Worm (Caenorhabditis elegans) whole organism, L3 larva: ENCODE results near the gene T05A8.11.
A peak's percentile ranks its signal among the peaks of the same experiment; 100 is the strongest.

Experiments
- R02D3.7 ChIP-seq: fragments of 150-350 bp; optimal IDR thresholded peaks from 2 replicates; lab custom pipeline; 2014; ENCODE audit warnings: missing biosample characterization, missing genetic modification characterization
- ZK546.5 ChIP-seq: sonication (generic microtip); optimal IDR thresholded peaks from 2 replicates; lab custom pipeline; 2017; ENCODE audit warnings: missing biosample characterization, missing genetic modification characterization
- aly-2 ChIP-seq: fragments of 150-350 bp; optimal IDR thresholded peaks from 2 replicates; lab custom pipeline; 2014; ENCODE audit warnings: missing biosample characterization, missing genetic modification characterization
- ama-1 ChIP-seq: fragments of 150-350 bp; optimal IDR thresholded peaks from 2 replicates; lab custom pipeline; 2018
- ceh-16 ChIP-seq: sonication (generic microtip); optimal IDR thresholded peaks from 2 replicates; lab custom pipeline; 2017; ENCODE audit warnings: missing biosample characterization, missing genetic modification characterization
- ceh-82 ChIP-seq: fragments of 150-350 bp; optimal IDR thresholded peaks from 2 replicates; lab custom pipeline; 2014; ENCODE audit warnings: missing biosample characterization, missing genetic modification characterization
- ceh-9 ChIP-seq: sonication (generic microtip); optimal IDR thresholded peaks from 2 replicates; lab custom pipeline; 2018; ENCODE audit warnings: missing biosample characterization, missing genetic modification characterization
- egl-27 ChIP-seq: sonication (generic microtip); optimal IDR thresholded peaks from 4 replicates; lab custom pipeline; 2017; ENCODE audit warnings: missing biosample characterization, missing genetic modification reagents, missing genetic modification characterization
- egl-5 ChIP-seq: fragments of 150-350 bp; optimal IDR thresholded peaks from 2 replicates; lab custom pipeline; 2017; ENCODE audit warnings: missing biosample characterization, missing genetic modification reagents, missing genetic modification characterization, inconsistent platforms
- elt-1 ChIP-seq: fragments of 150-350 bp; optimal IDR thresholded peaks from 2 replicates; lab custom pipeline; 2014; ENCODE audit warnings: missing biosample characterization, missing genetic modification characterization
- elt-2 ChIP-seq: sonication (generic microtip); optimal IDR thresholded peaks from 2 replicates; lab custom pipeline; 2016; ENCODE audit warnings: missing genetic modification reagents, mild to moderate bottlenecking, missing genetic modification characterization, missing compliant biosample characterization
- elt-3 ChIP-seq, 3 experiments: fragments of 150-350 bp in 1 of 3; sonication (generic microtip) in 2 of 3; optimal IDR thresholded peaks; 2 replicates in 2 of 3; 4 replicates in 1 of 3; lab custom pipeline; 2014 to 2017; ENCODE audit warnings: missing biosample characterization in 3 of 3, missing genetic modification characterization in 3 of 3
- eor-1 ChIP-seq, 2 experiments: fragments of 150-350 bp; optimal IDR thresholded peaks; 2 replicates each; lab custom pipeline; 2014 to 2018; ENCODE audit warnings: missing biosample characterization in 2 of 2, missing genetic modification characterization in 2 of 2
- fkh-10 ChIP-seq: sonication (generic microtip); optimal IDR thresholded peaks from 2 replicates; lab custom pipeline; 2017; ENCODE audit warnings: missing biosample characterization, missing genetic modification reagents, missing genetic modification characterization
- fkh-2 ChIP-seq: fragments of 150-350 bp; optimal IDR thresholded peaks from 2 replicates; lab custom pipeline; 2014; ENCODE audit warnings: missing biosample characterization, missing genetic modification reagents, missing genetic modification characterization
- fos-1 ChIP-seq: fragments of 150-350 bp; optimal IDR thresholded peaks from 2 replicates; lab custom pipeline; 2014; ENCODE audit warnings: missing biosample characterization, missing genetic modification characterization
- hmg-11 ChIP-seq: sonication (generic microtip); optimal IDR thresholded peaks from 2 replicates; lab custom pipeline; 2016; ENCODE audit warnings: missing genetic modification characterization, missing compliant biosample characterization
- jun-1 ChIP-seq: fragments of 150-350 bp; optimal IDR thresholded peaks from 2 replicates; lab custom pipeline; 2014; ENCODE audit warnings: missing biosample characterization, missing genetic modification reagents, missing genetic modification characterization
- lin-39 ChIP-seq: fragments of 150-350 bp; optimal IDR thresholded peaks from 2 replicates; lab custom pipeline; 2018; ENCODE audit warnings: missing biosample characterization, missing genetic modification reagents, missing genetic modification characterization
- lsy-12 ChIP-seq: sonication (generic microtip); optimal IDR thresholded peaks from 2 replicates; lab custom pipeline; 2016; ENCODE audit warnings: mild to moderate bottlenecking, missing genetic modification characterization, missing compliant biosample characterization
- mdl-1 ChIP-seq: fragments of 150-350 bp; optimal IDR thresholded peaks from 2 replicates; lab custom pipeline; 2014; ENCODE audit warnings: missing biosample characterization, missing genetic modification characterization
- mml-1 ChIP-seq: fragments of 150-350 bp; sonication (generic microtip); optimal IDR thresholded peaks from 3 replicates; lab custom pipeline; 2014; ENCODE audit warnings: missing biosample characterization, missing genetic modification characterization
- nfya-1 ChIP-seq: sonication (generic microtip); optimal IDR thresholded peaks from 2 replicates; lab custom pipeline; 2017; ENCODE audit warnings: missing genetic modification characterization, mild to moderate bottlenecking, missing compliant biosample characterization, antibody characterized with exemption, moderate library complexity; ENCODE audit not compliant: insufficient read depth
- nhr-23 ChIP-seq: fragments of 150-350 bp; optimal IDR thresholded peaks from 2 replicates; lab custom pipeline; 2014; ENCODE audit warnings: missing biosample characterization, missing genetic modification reagents, missing genetic modification characterization
- nhr-237 ChIP-seq: fragments of 150-350 bp; optimal IDR thresholded peaks from 2 replicates; lab custom pipeline; 2014; ENCODE audit warnings: missing biosample characterization, missing genetic modification characterization
- nhr-25 ChIP-seq: sonication (generic microtip); optimal IDR thresholded peaks from 2 replicates; lab custom pipeline; 2017; ENCODE audit warnings: missing biosample characterization, missing genetic modification characterization
- nhr-43 ChIP-seq: sonication (generic microtip); optimal IDR thresholded peaks from 2 replicates; lab custom pipeline; 2016; ENCODE audit warnings: mild to moderate bottlenecking, missing genetic modification characterization, missing compliant biosample characterization; ENCODE audit not compliant: poor library complexity, severe bottlenecking
- nhr-67 ChIP-seq: fragments of 150-350 bp; optimal IDR thresholded peaks from 2 replicates; lab custom pipeline; 2014; ENCODE audit warnings: missing biosample characterization, missing genetic modification characterization
- nhr-76 ChIP-seq: fragments of 150-350 bp; sonication (generic microtip); optimal IDR thresholded peaks from 5 replicates; lab custom pipeline; 2014; ENCODE audit warnings: missing biosample characterization, missing genetic modification characterization
- pqm-1 ChIP-seq: fragments of 150-350 bp; optimal IDR thresholded peaks from 2 replicates; lab custom pipeline; 2017; ENCODE audit warnings: missing biosample characterization, missing genetic modification characterization, inconsistent platforms
- sea-2 ChIP-seq: fragments of 150-350 bp; sonication (generic microtip); optimal IDR thresholded peaks from 4 replicates; lab custom pipeline; 2014; ENCODE audit warnings: missing biosample characterization, missing genetic modification reagents, missing genetic modification characterization
- skn-1 ChIP-seq: fragments of 150-350 bp; optimal IDR thresholded peaks from 2 replicates; lab custom pipeline; 2014; ENCODE audit warnings: missing biosample characterization, missing genetic modification characterization
- snpc-4 ChIP-seq: fragments of 150-350 bp; optimal IDR thresholded peaks from 2 replicates; lab custom pipeline; 2014; ENCODE audit warnings: missing biosample characterization, missing genetic modification characterization
- tbx-2 ChIP-seq: sonication (generic microtip); optimal IDR thresholded peaks from 2 replicates; lab custom pipeline; 2016; ENCODE audit warnings: mild to moderate bottlenecking, missing genetic modification characterization, missing compliant biosample characterization
- unc-39 ChIP-seq: sonication (generic microtip); optimal IDR thresholded peaks from 4 replicates; lab custom pipeline; 2017; ENCODE audit warnings: missing biosample characterization, missing genetic modification characterization
- unc-62 ChIP-seq: fragments of 150-350 bp; sonication (generic microtip); optimal IDR thresholded peaks from 4 replicates; lab custom pipeline; 2014; ENCODE audit warnings: missing biosample characterization, missing genetic modification reagents, missing genetic modification characterization
- zag-1 ChIP-seq: fragments of 150-350 bp; optimal IDR thresholded peaks from 2 replicates; lab custom pipeline; 2014; ENCODE audit warnings: missing biosample characterization, missing genetic modification characterization
- ztf-11 ChIP-seq: fragments of 150-350 bp; optimal IDR thresholded peaks from 2 replicates; lab custom pipeline; 2014; ENCODE audit warnings: missing biosample characterization, missing genetic modification characterization
- ztf-4 ChIP-seq: fragments of 150-350 bp; optimal IDR thresholded peaks from 2 replicates; lab custom pipeline; 2014; ENCODE audit warnings: missing biosample characterization, missing genetic modification characterization

The T05A8.11 gene

ce11 chrII:2710919-2711318 lies 14.5 kb downstream of the T05A8.11 start, which contains the start of gene T05A8.2:
T05A8.2 (minus strand) TSS chrII:2711019.
- TF ChIP-seq fkh-10 (GFP tag; lab: Kevin White, UChicago) (no peak), ZK546.5 (tag; lab: Kevin White, UChicago) (no peak), nhr-67 (tag; lab: Kevin White, UChicago) (no peak), snpc-4 (no peak), pqm-1 (tag; lab: Kevin White, UChicago) (no peak), sea-2 (no peak), unc-62 (no peak), eor-1 (tag; optimal IDR thresholded peaks at IDR 0.05; lab: Kevin White, UChicago) (no peak), fos-1 (tag; lab: Kevin White, UChicago) (no peak), elt-1 (tag; lab: Kevin White, UChicago) (no peak), nhr-237 (tag; lab: Kevin White, UChicago) (no peak), nhr-76 (tag; lab: Kevin White, UChicago) (no peak), aly-2 (tag; lab: Kevin White, UChicago) (no peak), elt-2 (tag; lab: Kevin White, UChicago) (no peak)

ce11 chrII:2709942-2710341 lies 15.5 kb downstream of the T05A8.11 start, which contains the start of gene T05A8.1:
T05A8.1 (minus strand) TSS chrII:2710042.
- TF ChIP-seq skn-1 (tag; lab: Kevin White, UChicago): no peak
- no peak for TF ChIP-seq nhr-43 (tag; lab: Kevin White, UChicago)
- no peak for TF ChIP-seq tbx-2
- TF ChIP-seq egl-27 (tag; lab: Kevin White, UChicago): no peak
- TF ChIP-seq snpc-4: no peak
- TF ChIP-seq nhr-76 (tag; lab: Kevin White, UChicago): no peak
- no peak for TF ChIP-seq ceh-82 (tag; lab: Kevin White, UChicago)
- no peak for TF ChIP-seq zag-1 (tag; lab: Kevin White, UChicago)
- no peak for TF ChIP-seq R02D3.7
- no peak for TF ChIP-seq ZK546.5 (tag; lab: Kevin White, UChicago)
- no peak for TF ChIP-seq elt-3 (tag; optimal IDR thresholded peaks at IDR 0.05; lab: Kevin White, UChicago)
- no peak for TF ChIP-seq jun-1 (tag; lab: Kevin White, UChicago)
- TF ChIP-seq fos-1 (tag; lab: Kevin White, UChicago): no peak
- TF ChIP-seq ceh-9 (tag; lab: Kevin White, UChicago): no peak
- no peak for TF ChIP-seq hmg-11 (tag; lab: Kevin White, UChicago)
- no peak for TF ChIP-seq egl-5 (tag; lab: Kevin White, UChicago)
- no peak for TF ChIP-seq nfya-1 (tag; lab: Kevin White, UChicago)
- TF ChIP-seq fkh-2 (tag; lab: Kevin White, UChicago): no peak

ce11 chrII:2707872-2708271 lies 17.6 kb downstream of the T05A8.11 start, which contains the start of gene Y47G7B.2:
Y47G7B.2 (minus strand) TSS chrII:2708014.
- peak; percentile 23 for TF ChIP-seq elt-2 (tag; lab: Kevin White, UChicago)
- no peak for TF ChIP-seq fkh-10 (GFP tag; lab: Kevin White, UChicago)
- TF ChIP-seq ceh-82 (tag; lab: Kevin White, UChicago): no peak
- no peak for TF ChIP-seq nhr-67 (tag; lab: Kevin White, UChicago)
- no peak for TF ChIP-seq mml-1 (tag; lab: Kevin White, UChicago)
- no peak for TF ChIP-seq ceh-16
- no peak for TF ChIP-seq ceh-9 (tag; lab: Kevin White, UChicago)
- no peak for TF ChIP-seq tbx-2
- TF ChIP-seq lin-39 (tag; lab: Kevin White, UChicago): peak; percentile 16
- peak; percentile 15 for TF ChIP-seq egl-5 (tag; lab: Kevin White, UChicago)
- TF ChIP-seq nhr-43 (tag; lab: Kevin White, UChicago): no peak
- no peak for TF ChIP-seq unc-39 (tag; lab: Kevin White, UChicago)
- TF ChIP-seq nfya-1 (tag; lab: Kevin White, UChicago): no peak

ce11 chrII:2705200-2705599 lies 20.3 kb downstream of the T05A8.11 start, which contains the start of gene srh-128:
srh-128 (minus strand) TSS chrII:2705300.
- TF ChIP-seq egl-27 (tag; lab: Kevin White, UChicago): no peak
- TF ChIP-seq nhr-237 (tag; lab: Kevin White, UChicago): no peak
- no peak for TF ChIP-seq nfya-1 (tag; lab: Kevin White, UChicago)
- TF ChIP-seq unc-62: no peak
- no peak for TF ChIP-seq ztf-11 (tag; lab: Kevin White, UChicago)
- no peak for TF ChIP-seq unc-39 (tag; lab: Kevin White, UChicago)
- TF ChIP-seq lin-39 (tag; lab: Kevin White, UChicago): no peak
- no peak for TF ChIP-seq ztf-4 (tag; lab: Kevin White, UChicago)
- TF ChIP-seq zag-1 (tag; lab: Kevin White, UChicago): no peak
- no peak for TF ChIP-seq nhr-25 (tag; lab: Kevin White, UChicago)
- no peak for TF ChIP-seq mdl-1 (tag; lab: Kevin White, UChicago)
- no peak for TF ChIP-seq lsy-12 (tag; lab: Kevin White, UChicago)
- no peak for TF ChIP-seq ama-1
- no peak for TF ChIP-seq fkh-2 (tag; lab: Kevin White, UChicago)
- no peak for TF ChIP-seq nhr-23
- TF ChIP-seq mml-1 (tag; lab: Kevin White, UChicago): no peak
- TF ChIP-seq R02D3.7: no peak
